Fruit fly (Drosophila melanogaster) whole organism, pupa: ENCODE results near the gene CG33795.

ENCODE experiments used
- CG10348 ChIP-seq: fragments of 200-800 bp; sonication (Bioruptor generic); IDR thresholded peaks from 2 replicates; pipeline ENCODE4 v1.3.6; 2022; ENCODE audit warnings: missing biosample characterization, missing genetic modification characterization
- CG12605 ChIP-seq: fragments of 200-800 bp; sonication (Bioruptor generic); IDR thresholded peaks from 2 replicates; pipeline ENCODE4 v1.3.6; 2022; ENCODE audit warnings: missing biosample characterization, missing genetic modification characterization
- CG13204 ChIP-seq: fragments of 200-800 bp; sonication (Bioruptor generic); optimal IDR thresholded peaks from 2 replicates; lab custom pipeline; 2018; ENCODE audit warnings: missing biosample characterization, mild to moderate bottlenecking, missing genetic modification characterization, moderate library complexity
- CG14655 ChIP-seq: fragments of 200-800 bp; sonication (Bioruptor generic); optimal IDR thresholded peaks from 3 replicates; lab custom pipeline; 2017; ENCODE audit warnings: mild to moderate bottlenecking, missing biosample characterization, missing genetic modification reagents, missing genetic modification characterization
- CG15710 ChIP-seq: fragments of 200-800 bp; sonication (Bioruptor generic); optimal IDR thresholded peaks from 2 replicates; lab custom pipeline; 2018; ENCODE audit warnings: missing biosample characterization, mild to moderate bottlenecking, missing genetic modification characterization, moderate library complexity
- CG17806 ChIP-seq: fragments of 200-800 bp; sonication (Bioruptor generic); optimal IDR thresholded peaks from 2 replicates; lab custom pipeline; 2018; ENCODE audit warnings: missing biosample characterization, mild to moderate bottlenecking, missing genetic modification characterization, moderate library complexity
- CG32121 ChIP-seq: fragments of 200-800 bp; sonication (Bioruptor generic); IDR thresholded peaks from 2 replicates; pipeline ENCODE4 v1.3.6; 2022; ENCODE audit warnings: missing biosample characterization, missing genetic modification characterization
- CG34367 ChIP-seq: fragments of 200-800 bp; sonication (Bioruptor generic); optimal IDR thresholded peaks from 2 replicates; lab custom pipeline; 2018; ENCODE audit warnings: missing biosample characterization, mild to moderate bottlenecking, missing genetic modification characterization
- CG4496 ChIP-seq: fragments of 200-800 bp; sonication (Bioruptor generic); IDR thresholded peaks from 3 replicates; pipeline ENCODE4 v1.3.6; 2022; ENCODE audit warnings: missing biosample characterization, missing genetic modification characterization
- CG8159 ChIP-seq: fragments of 200-800 bp; sonication (Bioruptor generic); optimal IDR thresholded peaks from 3 replicates; lab custom pipeline; 2018; ENCODE audit warnings: missing biosample characterization, mild to moderate bottlenecking, missing genetic modification characterization, moderate library complexity
- CG8301 ChIP-seq: fragments of 200-800 bp; sonication (Bioruptor generic); optimal IDR thresholded peaks from 2 replicates; lab custom pipeline; 2018; ENCODE audit warnings: missing biosample characterization, mild to moderate bottlenecking, missing genetic modification characterization
- CG9948 ChIP-seq: fragments of 200-800 bp; sonication (Bioruptor generic); optimal IDR thresholded peaks from 2 replicates; lab custom pipeline; 2018; ENCODE audit warnings: missing biosample characterization, mild to moderate bottlenecking, missing genetic modification characterization, moderate library complexity
- D1 ChIP-seq: fragments of 200-800 bp; sonication (Bioruptor generic); optimal IDR thresholded peaks from 2 replicates; lab custom pipeline; 2018; ENCODE audit warnings: missing biosample characterization, mild to moderate bottlenecking, missing genetic modification characterization, moderate library complexity
- EcR ChIP-seq: fragments of 200-800 bp; sonication (Bioruptor generic); optimal IDR thresholded peaks from 3 replicates; lab custom pipeline; 2019; ENCODE audit warnings: missing biosample characterization, missing genetic modification characterization, mild to moderate bottlenecking, moderate library complexity, missing genetic modification reagents
- Ets98B ChIP-seq: fragments of 200-800 bp; sonication (Bioruptor generic); IDR thresholded peaks from 2 replicates; pipeline ENCODE4 v1.3.6; 2022; ENCODE audit warnings: missing biosample characterization, missing genetic modification characterization
- Pif1A ChIP-seq: fragments of 200-800 bp; sonication (Bioruptor generic); optimal IDR thresholded peaks from 3 replicates; lab custom pipeline; 2016; ENCODE audit warnings: missing biosample characterization, missing genetic modification characterization
- Pif1B ChIP-seq: fragments of 200-800 bp; sonication (Bioruptor generic); optimal IDR thresholded peaks from 3 replicates; lab custom pipeline; 2016; ENCODE audit warnings: missing biosample characterization, missing genetic modification characterization
- Snoo ChIP-seq: fragments of 200-800 bp; sonication (Bioruptor generic); optimal IDR thresholded peaks from 3 replicates; lab custom pipeline; 2017; ENCODE audit warnings: missing biosample characterization, mild to moderate bottlenecking, missing genetic modification characterization, inconsistent platforms
- fd96Ca ChIP-seq: fragments of 200-800 bp; sonication (Bioruptor generic); IDR thresholded peaks from 3 replicates; pipeline ENCODE4 v1.3.6; 2022; ENCODE audit warnings: missing biosample characterization, missing genetic modification characterization
- gl ChIP-seq: fragments of 200-800 bp; sonication (Bioruptor generic); optimal IDR thresholded peaks from 2 replicates; lab custom pipeline; 2018; ENCODE audit warnings: missing biosample characterization, mild to moderate bottlenecking, missing genetic modification characterization
- rn ChIP-seq: fragments of 200-800 bp; sonication (Bioruptor generic); IDR thresholded peaks from 2 replicates; pipeline ENCODE4 v1.3.6; 2022; ENCODE audit warnings: missing biosample characterization, missing genetic modification characterization

Gene CG33795

dm6 chr3L:16147819-16148236 lies 23.4 kb downstream of the CG33795 start:
- TF ChIP-seq Snoo (tag; lab: Kevin White, UChicago) = peak; percentile 24
- peak; percentile 43 for TF ChIP-seq CG9948
- TF ChIP-seq gl (tag; lab: Kevin White, UChicago) = no peak
- peak; percentile 45 for TF ChIP-seq Pif1A (GFP tag; lab: Kevin White, UChicago)
- TF ChIP-seq Ets98B (GFP tag; lab: Robert Waterston, UW) = no peak
- no peak for TF ChIP-seq EcR (GFP tag; lab: Kevin White, UChicago)
- no peak for TF ChIP-seq CG34367
- peak; percentile 26 for TF ChIP-seq CG17806 (tag; lab: Kevin White, UChicago)
- TF ChIP-seq CG8159 (tag; lab: Kevin White, UChicago) = peak; percentile 64
- no peak for TF ChIP-seq rn (GFP tag; lab: Robert Waterston, UW)
- TF ChIP-seq fd96Ca (GFP tag; lab: Robert Waterston, UW) = no peak
- TF ChIP-seq CG4496 (GFP tag; lab: Robert Waterston, UW) = no peak
- peak; percentile 52 for TF ChIP-seq Pif1B (GFP tag; lab: Kevin White, UChicago)
- TF ChIP-seq CG32121 (GFP tag; lab: Robert Waterston, UW) = no peak
- peak; percentile 41 for TF ChIP-seq CG15710 (tag; lab: Kevin White, UChicago)
- peak; percentile 48 for TF ChIP-seq CG8301 (tag; lab: Kevin White, UChicago)
- peak; percentile 56 for TF ChIP-seq CG14655 (GFP tag; lab: Kevin White, UChicago)

dm6 chr3L:16147325-16147724 lies 23.9 kb downstream of the CG33795 start:
- TF ChIP-seq CG13204 (GFP tag; lab: Kevin White, UChicago) = peak; percentile 17
- no peak for TF ChIP-seq D1 (tag; lab: Kevin White, UChicago)

DNA sequence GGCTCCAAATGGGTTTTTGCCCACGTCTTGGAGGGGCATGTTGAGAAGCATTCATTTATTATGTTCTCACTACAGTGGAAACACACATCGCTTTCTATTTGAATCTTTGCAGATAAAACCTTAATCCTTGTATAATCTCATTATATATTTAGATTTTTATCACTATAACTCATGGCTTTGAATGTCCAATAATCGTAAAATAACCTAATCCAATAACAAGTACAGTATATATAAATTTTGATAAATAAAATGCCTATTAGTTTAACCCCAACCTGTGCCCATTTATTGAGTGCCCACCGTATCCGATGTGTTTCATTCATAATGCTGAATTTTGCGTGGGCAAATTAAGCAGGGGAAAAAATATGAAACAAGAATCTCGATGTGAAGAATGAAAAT lies 24.6 kb downstream of the CG33795 start:
- TF ChIP-seq EcR (GFP tag; lab: Kevin White, UChicago) (no peak), CG8301 (tag; lab: Kevin White, UChicago) (no peak), fd96Ca (GFP tag; lab: Robert Waterston, UW) (no peak), CG8159 (tag; lab: Kevin White, UChicago) (no peak), CG34367 (no peak), CG12605 (no peak), CG13204 (GFP tag; lab: Kevin White, UChicago) (no peak), CG9948 (no peak), CG14655 (GFP tag; lab: Kevin White, UChicago) (no peak), D1 (tag; lab: Kevin White, UChicago) (no peak)
- TF ChIP-seq, all 21 proteins: peak for 0

DNA sequence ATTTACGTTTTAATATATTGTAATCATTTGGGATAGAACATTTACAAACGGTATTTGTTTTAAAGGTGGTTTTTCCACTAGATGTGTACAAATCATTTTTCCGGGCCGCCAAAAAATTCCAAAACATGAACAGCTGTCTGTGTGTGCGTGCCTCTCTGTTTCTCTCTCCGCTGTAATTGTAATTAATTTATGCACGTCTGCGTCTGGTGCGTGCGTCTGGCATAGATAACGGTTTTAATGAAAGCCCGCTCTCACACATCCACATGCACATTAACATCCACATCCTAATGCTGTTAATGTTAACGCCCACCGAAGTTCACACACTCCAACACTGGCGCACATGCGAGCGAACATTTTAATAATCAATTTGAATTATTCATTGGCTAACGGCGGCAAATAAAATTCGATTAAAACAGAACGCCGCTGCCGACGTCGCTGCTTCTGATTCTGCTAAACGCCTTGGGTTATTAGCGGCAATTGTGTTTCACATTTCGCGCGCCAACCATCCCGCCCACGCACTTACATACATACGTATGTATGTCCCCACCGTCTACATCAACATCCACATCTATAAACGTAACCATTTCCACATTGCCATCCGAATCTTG lies 25.1 kb downstream of the CG33795 start:
- TF ChIP-seq CG32121 (GFP tag; lab: Robert Waterston, UW) = no peak
- TF ChIP-seq CG12605 = no peak
- TF ChIP-seq CG13204 (GFP tag; lab: Kevin White, UChicago) = no peak
- no peak for TF ChIP-seq CG9948
- no peak for TF ChIP-seq CG17806 (tag; lab: Kevin White, UChicago)
- TF ChIP-seq Pif1A (GFP tag; lab: Kevin White, UChicago) = no peak

dm6 chr3L:16145282-16145681 lies 25.9 kb downstream of the CG33795 start:
- TF ChIP-seq D1 (tag; lab: Kevin White, UChicago) = no peak
- TF ChIP-seq Snoo (tag; lab: Kevin White, UChicago) = peak; percentile 64

- TF ChIP-seq CG10348 (GFP tag; lab: Robert Waterston, UW) (no peak), Pif1B (GFP tag; lab: Kevin White, UChicago) (no peak), CG32121 (GFP tag; lab: Robert Waterston, UW) (peak; percentile 81), D1 (tag; lab: Kevin White, UChicago) (no peak), rn (GFP tag; lab: Robert Waterston, UW) (no peak), Ets98B (GFP tag; lab: Robert Waterston, UW) (peak; percentile 55; the same call in 1 of the 2 replicates), CG14655 (GFP tag; lab: Kevin White, UChicago) (no peak), Snoo (tag; lab: Kevin White, UChicago) (no peak), CG34367 (no peak), CG8301 (tag; lab: Kevin White, UChicago) (no peak), fd96Ca (GFP tag; lab: Robert Waterston, UW) (no peak), CG4496 (GFP tag; lab: Robert Waterston, UW) (peak; percentile 65; the same call in 2 of the 3 replicates), gl (tag; lab: Kevin White, UChicago) (no peak), CG9948 (no peak)
- TF ChIP-seq, all 21 proteins: peak for 3
Observed at dm6 chr3L:16143685-16144539, 27.3 kb downstream of the CG33795 start, which contains the start of gene CG32152. CG32152 (minus strand) TSS chr3L:16144036.
